Fruit fly (Drosophila melanogaster) whole organism, embryonic: ENCODE results near the gene Vps53.

ENCODE experiments used
- Abd-B ChIP-seq: fragments of 200-800 bp; sonication (Bioruptor generic); optimal IDR thresholded peaks from 2 replicates; lab custom pipeline; 2018; ENCODE audit warnings: missing biosample characterization, mild to moderate bottlenecking, missing genetic modification characterization, moderate library complexity
- Ada2b ChIP-seq: fragments of 200-800 bp; sonication (Bioruptor generic); IDR thresholded peaks from 2 replicates; pipeline ENCODE4 v1.3.6; 2022; ENCODE audit warnings: missing biosample characterization, missing genetic modification characterization
- Atf6 ChIP-seq: fragments of 200-800 bp; sonication (Bioruptor generic); IDR thresholded peaks from 2 replicates; pipeline ENCODE4 v1.3.6; 2022; ENCODE audit warnings: missing biosample characterization, missing genetic modification characterization
- Blimp-1 ChIP-seq: fragments of 200-800 bp; sonication (Bioruptor generic); optimal IDR thresholded peaks from 3 replicates; lab custom pipeline; 2018; ENCODE audit warnings: missing biosample characterization, missing genetic modification characterization, mild to moderate bottlenecking, moderate library complexity, missing genetic modification reagents
- CG10366 ChIP-seq: fragments of 200-800 bp; sonication (Bioruptor generic); IDR thresholded peaks from 2 replicates; pipeline ENCODE4 v1.3.6; 2022; ENCODE audit warnings: missing biosample characterization, missing genetic modification characterization
- CG12155 ChIP-seq: fragments of 200-800 bp; sonication (Bioruptor generic); optimal IDR thresholded peaks from 3 replicates; lab custom pipeline; 2016; ENCODE audit warnings: missing biosample characterization, missing genetic modification characterization
- CG12391 ChIP-seq: fragments of 200-800 bp; sonication (Bioruptor generic); optimal IDR thresholded peaks from 3 replicates; lab custom pipeline; 2018; ENCODE audit warnings: missing biosample characterization, mild to moderate bottlenecking, missing genetic modification characterization, moderate library complexity
- CG14860 ChIP-seq: fragments of 200-800 bp; sonication (Bioruptor generic); IDR thresholded peaks from 3 replicates; pipeline ENCODE4 v1.3.6; 2022; ENCODE audit warnings: missing biosample characterization, missing genetic modification characterization; ENCODE audit not compliant: partially characterized antibody
- CG1529 ChIP-seq: fragments of 200-800 bp; sonication (Bioruptor generic); optimal IDR thresholded peaks from 3 replicates; lab custom pipeline; 2018; ENCODE audit warnings: missing biosample characterization, missing genetic modification characterization
- CG2120 ChIP-seq: fragments of 200-800 bp; sonication (Bioruptor generic); optimal IDR thresholded peaks from 3 replicates; lab custom pipeline; 2016; ENCODE audit warnings: missing biosample characterization, missing genetic modification characterization
- CG2199 ChIP-seq: fragments of 200-800 bp; sonication (Bioruptor generic); IDR thresholded peaks from 3 replicates; pipeline ENCODE4 v1.3.6; 2022; ENCODE audit warnings: missing biosample characterization, missing genetic modification characterization
- CG31224 ChIP-seq: fragments of 200-800 bp; sonication (Bioruptor generic); IDR thresholded peaks from 2 replicates; pipeline ENCODE4 v1.3.6; 2022; ENCODE audit warnings: missing biosample characterization, missing genetic modification characterization
- CG32532 ChIP-seq: fragments of 200-800 bp; sonication (Bioruptor generic); IDR thresholded peaks from 2 replicates; pipeline ENCODE4 v1.3.6; 2022; ENCODE audit warnings: missing biosample characterization, missing genetic modification characterization
- CG32772 ChIP-seq: fragments of 200-800 bp; sonication (Bioruptor generic); IDR thresholded peaks from 2 replicates; pipeline ENCODE4 v1.3.6; 2022; ENCODE audit warnings: missing biosample characterization, missing genetic modification characterization
- CG5180 ChIP-seq: fragments of 200-800 bp; sonication (Bioruptor generic); optimal IDR thresholded peaks from 3 replicates; lab custom pipeline; 2017; ENCODE audit warnings: missing biosample characterization, missing genetic modification characterization, mild to moderate bottlenecking, moderate library complexity, missing genetic modification reagents
- CG8359 ChIP-seq: fragments of 200-800 bp; sonication (Bioruptor generic); optimal IDR thresholded peaks from 2 replicates; lab custom pipeline; 2017; ENCODE audit warnings: missing biosample characterization, mild to moderate bottlenecking, missing genetic modification characterization, borderline replicate concordance
- Chrac-16 ChIP-seq: fragments of 200-800 bp; sonication (Bioruptor generic); optimal IDR thresholded peaks from 3 replicates; lab custom pipeline; 2016; ENCODE audit warnings: missing biosample characterization, missing genetic modification characterization
- Dad ChIP-seq: fragments of 200-800 bp; sonication (Bioruptor generic); optimal IDR thresholded peaks from 3 replicates; lab custom pipeline; 2016; ENCODE audit warnings: missing biosample characterization, missing genetic modification characterization
- Dfd ChIP-seq, 2 experiments: fragments of >200 bp; optimal IDR thresholded peaks; 2 replicates each; lab custom pipeline; 2017; ENCODE audit warnings: missing biosample characterization in 2 of 2, missing genetic modification characterization in 2 of 2
- Dref ChIP-seq: fragments of 200-800 bp; sonication (Bioruptor generic); IDR thresholded peaks from 2 replicates; pipeline ENCODE4 v1.3.6; 2022; ENCODE audit warnings: missing biosample characterization, missing genetic modification characterization
- Fer3 ChIP-seq: fragments of 200-800 bp; sonication (Bioruptor generic); optimal IDR thresholded peaks from 2 replicates; lab custom pipeline; 2018; ENCODE audit warnings: missing biosample characterization, mild to moderate bottlenecking, missing genetic modification characterization, moderate library complexity
- Max ChIP-seq: fragments of 200-800 bp; sonication (Bioruptor generic); optimal IDR thresholded peaks from 2 replicates; lab custom pipeline; 2016; ENCODE audit warnings: missing biosample characterization, mild to moderate bottlenecking, missing genetic modification characterization
- Sry-β ChIP-seq: fragments of 200-800 bp; sonication (Bioruptor generic); optimal IDR thresholded peaks from 2 replicates; lab custom pipeline; 2018; ENCODE audit warnings: missing biosample characterization, mild to moderate bottlenecking, missing genetic modification characterization, moderate library complexity
- Trl ChIP-seq, 3 experiments: fragments of >200 bp in 2 of 3; fragments of 200-800 bp in 1 of 3; sonication (Bioruptor generic) in 1 of 3; optimal IDR thresholded peaks; 2 replicates in 1 of 3; 3 replicates in 2 of 3; lab custom pipeline; 2016 to 2017; ENCODE audit warnings: missing biosample characterization in 1 of 3, missing genetic modification characterization in 1 of 3
- crol ChIP-seq: fragments of 200-800 bp; sonication (Bioruptor generic); IDR thresholded peaks from 2 replicates; pipeline ENCODE4 v1.3.6; 2022; ENCODE audit warnings: missing biosample characterization, missing genetic modification characterization
- disco-r ChIP-seq: fragments of 200-800 bp; sonication (Bioruptor generic); optimal IDR thresholded peaks from 2 replicates; lab custom pipeline; 2016; ENCODE audit warnings: missing biosample characterization, missing genetic modification characterization
- fd96Cb ChIP-seq: fragments of 200-800 bp; sonication (Bioruptor generic); optimal IDR thresholded peaks from 2 replicates; lab custom pipeline; 2018; ENCODE audit warnings: missing biosample characterization, mild to moderate bottlenecking, missing genetic modification characterization, moderate library complexity
- fru ChIP-seq: fragments of >200 bp; optimal IDR thresholded peaks from 2 replicates; lab custom pipeline; 2017
- fu2 ChIP-seq: fragments of 200-800 bp; sonication (Bioruptor generic); optimal IDR thresholded peaks from 2 replicates; lab custom pipeline; 2016; ENCODE audit warnings: missing biosample characterization, missing genetic modification characterization
- grn ChIP-seq: fragments of 200-800 bp; sonication (Bioruptor generic); optimal IDR thresholded peaks from 3 replicates; lab custom pipeline; 2017; ENCODE audit warnings: missing biosample characterization, missing genetic modification characterization
- hkb ChIP-seq, 2 experiments: fragments of 200-800 bp in 1 of 2; fragments of >200 bp in 1 of 2; sonication (Bioruptor generic) in 1 of 2; IDR thresholded peaks in 1 of 2; optimal IDR thresholded peaks in 1 of 2; 2 replicates each; pipeline versions ENCODE4 v1.3.6 to Lab custom; 2017 to 2022; ENCODE audit warnings: missing biosample characterization in 1 of 2, missing genetic modification characterization in 1 of 2
- klu ChIP-seq: fragments of 200-800 bp; sonication (Bioruptor generic); IDR thresholded peaks from 2 replicates; pipeline ENCODE4 v1.3.6; 2022; ENCODE audit warnings: missing biosample characterization, missing genetic modification characterization
- mirr ChIP-seq: fragments of 200-800 bp; sonication (Bioruptor generic); optimal IDR thresholded peaks from 3 replicates; lab custom pipeline; 2018; ENCODE audit warnings: missing biosample characterization, mild to moderate bottlenecking, missing genetic modification characterization
- otp ChIP-seq: fragments of 200-800 bp; sonication (Bioruptor generic); IDR thresholded peaks from 3 replicates; pipeline ENCODE4, ENCODE4 v1.3.6; 2022; ENCODE audit warnings: missing biosample characterization, missing genetic modification characterization
- prd ChIP-seq, 3 experiments: fragments of >200 bp in 2 of 3; fragments of 200-800 bp in 1 of 3; sonication (Bioruptor generic) in 1 of 3; optimal IDR thresholded peaks in 2 of 3; IDR thresholded peaks in 1 of 3; 2 replicates in 2 of 3; 3 replicates in 1 of 3; pipeline versions ENCODE4 v1.3.6 to Lab custom; 2017 to 2022; ENCODE audit warnings: missing biosample characterization in 1 of 3, missing genetic modification characterization in 1 of 3
- psq ChIP-seq: fragments of 200-800 bp; sonication (Bioruptor generic); optimal IDR thresholded peaks from 2 replicates; lab custom pipeline; 2017; ENCODE audit warnings: missing biosample characterization, missing genetic modification characterization
- pzg ChIP-seq: fragments of 200-800 bp; sonication (Bioruptor generic); optimal IDR thresholded peaks from 3 replicates; lab custom pipeline; 2018; ENCODE audit warnings: missing biosample characterization, mild to moderate bottlenecking, missing genetic modification characterization, moderate library complexity
- row ChIP-seq: fragments of 200-800 bp; sonication (Bioruptor generic); IDR thresholded peaks from 3 replicates; pipeline ENCODE4 v1.3.6; 2022; ENCODE audit warnings: missing biosample characterization, missing genetic modification characterization
- salm ChIP-seq: fragments of 200-800 bp; sonication (Bioruptor generic); optimal IDR thresholded peaks from 2 replicates; lab custom pipeline; 2018; ENCODE audit warnings: missing biosample characterization, mild to moderate bottlenecking, missing genetic modification characterization
- scrt ChIP-seq: fragments of 200-800 bp; sonication (Bioruptor generic); optimal IDR thresholded peaks from 2 replicates; lab custom pipeline; 2018; ENCODE audit warnings: missing biosample characterization, mild to moderate bottlenecking, missing genetic modification characterization, moderate library complexity
- sens ChIP-seq: fragments of 200-800 bp; sonication (Bioruptor generic); peaks from one replicate; lab custom pipeline; 2016; ENCODE audit warnings: missing biosample characterization, missing genetic modification characterization
- sim ChIP-seq: fragments of 200-800 bp; sonication (Bioruptor generic); IDR thresholded peaks from 2 replicates; pipeline ENCODE4 v1.3.6; 2022; ENCODE audit warnings: missing biosample characterization, missing genetic modification characterization
- slp2 ChIP-seq: fragments of 200-800 bp; sonication (Bioruptor generic); optimal IDR thresholded peaks from 2 replicates; lab custom pipeline; 2016; ENCODE audit warnings: missing biosample characterization, missing genetic modification characterization
- sqz ChIP-seq: fragments of 200-800 bp; sonication (Bioruptor generic); optimal IDR thresholded peaks from 3 replicates; lab custom pipeline; 2018; ENCODE audit warnings: missing biosample characterization, mild to moderate bottlenecking, missing genetic modification characterization
- tap ChIP-seq: fragments of 200-800 bp; optimal IDR thresholded peaks from 3 replicates; lab custom pipeline; 2019; ENCODE audit warnings: missing biosample characterization, mild to moderate bottlenecking, missing genetic modification characterization, moderate library complexity
- ttk ChIP-seq: fragments of 200-800 bp; sonication (Bioruptor generic); IDR thresholded peaks from 2 replicates; pipeline ENCODE4 v2.1.2; 2022; ENCODE audit warnings: missing biosample characterization, missing genetic modification characterization
- unc-4 ChIP-seq: fragments of 200-800 bp; sonication (Bioruptor generic); IDR thresholded peaks from 2 replicates; pipeline ENCODE4 v1.3.6; 2022; ENCODE audit warnings: missing biosample characterization, missing genetic modification characterization; ENCODE audit not compliant: partially characterized antibody
- vfl ChIP-seq: fragments of 200-800 bp; sonication (Bioruptor generic); optimal IDR thresholded peaks from 2 replicates; lab custom pipeline; 2016; ENCODE audit warnings: missing biosample characterization, missing genetic modification characterization

Gene Vps53

DNA sequence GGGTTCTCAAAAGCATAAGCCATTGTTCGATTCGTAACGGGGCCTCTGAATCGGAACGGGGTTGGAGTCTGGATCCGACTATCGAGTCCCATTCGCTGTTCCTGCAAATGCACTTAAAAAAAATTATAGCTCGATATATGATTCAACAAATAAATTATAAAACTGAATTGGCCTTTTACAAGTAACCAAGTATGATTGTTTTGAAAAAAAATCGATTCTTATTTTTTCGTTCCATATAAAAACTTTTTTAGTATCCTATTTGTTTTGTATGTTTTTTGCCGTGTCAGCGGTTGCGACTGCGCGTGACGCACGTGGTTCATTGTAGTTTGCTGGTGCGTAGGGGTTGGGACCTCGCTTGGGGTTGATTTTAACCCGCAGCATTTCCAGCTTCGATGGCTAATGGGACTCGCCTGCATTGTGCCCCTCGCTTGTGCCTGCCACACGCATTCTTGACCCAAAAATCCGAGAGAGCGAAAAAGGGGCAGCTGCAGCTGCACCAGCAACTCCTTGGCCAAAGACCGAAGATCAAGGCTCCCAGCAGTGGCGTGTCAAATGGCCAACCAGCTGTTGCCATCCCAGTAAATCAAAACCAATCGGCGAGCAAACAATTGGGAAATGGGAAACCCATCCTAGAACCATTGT is 35.1 kb downstream of the Vps53 start (continued):
- TF ChIP-seq fu2 (GFP tag; lab: Kevin White, UChicago) = no peak
- TF ChIP-seq pzg (GFP tag; lab: Kevin White, UChicago) = no peak
- no peak for TF ChIP-seq ttk (GFP tag; lab: Robert Waterston, UW)
- no peak for TF ChIP-seq Atf6 (GFP tag; lab: Robert Waterston, UW)
- no peak for TF ChIP-seq scrt
- TF ChIP-seq CG12391 = peak; percentile 88
- TF ChIP-seq CG32532 (GFP tag; lab: Robert Waterston, UW) = no peak; the same call in 1 of the 2 replicates
- no peak for TF ChIP-seq fru
- TF ChIP-seq Max (GFP tag; lab: Kevin White, UChicago) = peak; percentile 68
- TF ChIP-seq row (GFP tag; lab: Robert Waterston, UW) = peak; percentile 82
- TF ChIP-seq prd (optimal IDR thresholded peaks at IDR 0.05; lab: Kevin White, UChicago) = no peak
- peak; percentile 79 for TF ChIP-seq prd (GFP tag; IDR thresholded peaks at IDR 0.05; lab: Robert Waterston, UW)
- TF ChIP-seq sens (GFP tag; lab: Kevin White, UChicago) = peak; percentile 98
- no peak for TF ChIP-seq unc-4
- no peak for TF ChIP-seq vfl
- no peak for TF ChIP-seq hkb (optimal IDR thresholded peaks at IDR 0.05; lab: Kevin White, UChicago)
- TF ChIP-seq hkb (GFP tag; IDR thresholded peaks at IDR 0.05; lab: Robert Waterston, UW) = peak; percentile 64
- peak; percentile 14 for TF ChIP-seq slp2 (GFP tag; lab: Kevin White, UChicago)
- no peak for TF ChIP-seq CG32772 (GFP tag; lab: Robert Waterston, UW)
- peak; percentile 50 for TF ChIP-seq CG12155 (GFP tag; lab: Kevin White, UChicago)
- peak; percentile 37 for TF ChIP-seq Dad (GFP tag; lab: Kevin White, UChicago)
- peak; percentile 7 for TF ChIP-seq CG8359
- TF ChIP-seq Chrac-16 (GFP tag; lab: Kevin White, UChicago) = peak; percentile 73
- TF ChIP-seq CG10366 (GFP tag; lab: Robert Waterston, UW) = 0 out of 2 replicates have a peak, but pooled peaks have one; percentile 9
- TF ChIP-seq Sry-β (GFP tag; lab: Kevin White, UChicago) = no peak
- TF ChIP-seq CG1529 (GFP tag; lab: Kevin White, UChicago) = peak; percentile 9
- no peak for TF ChIP-seq CG5180 (GFP tag; lab: Kevin White, UChicago)
- TF ChIP-seq psq = no peak
- TF ChIP-seq sim = peak; percentile 65; the same call in 1 of the 2 replicates
- 0 out of 2 replicates have a peak, but pooled peaks have one; percentile 32 for TF ChIP-seq crol (GFP tag; lab: Robert Waterston, UW)
- TF ChIP-seq Dfd (GFP tag; optimal IDR thresholded peaks at IDR 0.05; lab: Kevin White, UChicago) = no peak
- no peak for TF ChIP-seq CG2120
- TF ChIP-seq CG14860 (GFP tag; lab: Robert Waterston, UW) = no peak
- no peak for TF ChIP-seq CG31224
- no peak for TF ChIP-seq mirr
- TF ChIP-seq Abd-B (GFP tag; lab: Kevin White, UChicago) = peak; percentile 26
- TF ChIP-seq disco-r (GFP tag; lab: Kevin White, UChicago) = no peak
- TF ChIP-seq otp (GFP tag; lab: Robert Waterston, UW) = peak; percentile 48; the same call in 1 of the 3 replicates
- TF ChIP-seq Fer3 (tag; lab: Kevin White, UChicago) = peak; percentile 0
- TF ChIP-seq Dref (GFP tag; lab: Robert Waterston, UW) = no peak
- TF ChIP-seq grn (GFP tag; lab: Kevin White, UChicago) = no peak
- no peak for TF ChIP-seq CG2199 (GFP tag; lab: Robert Waterston, UW)
- TF ChIP-seq klu = peak; percentile 36; the same call in 1 of the 2 replicates
- no peak for TF ChIP-seq Ada2b (GFP tag; lab: Robert Waterston, UW)
- TF ChIP-seq fd96Cb = peak; percentile 70
- TF ChIP-seq salm (tag; lab: Kevin White, UChicago) = no peak
- peak; percentile 34 for TF ChIP-seq sqz (GFP tag; lab: Kevin White, UChicago)
- peak; percentile 55 for TF ChIP-seq Blimp-1 (GFP tag; lab: Kevin White, UChicago)
- TF ChIP-seq tap (tag; lab: Kevin White, UChicago) = no peak
- TF ChIP-seq Trl (optimal IDR thresholded peaks at IDR 0.05; lab: Kevin White, UChicago) = no peak
- TF ChIP-seq Trl (GFP tag; optimal IDR thresholded peaks at IDR 0.05; lab: Kevin White, UChicago) = peak; percentile 72
